Worm (Caenorhabditis elegans) whole organism, L2 larva: ENCODE results near the gene H17B01.5.

Experiments used
- ama-1 ChIP-seq: fragments of 150-350 bp; optimal IDR thresholded peaks from 2 replicates; lab custom pipeline; 2018; ENCODE audit warnings: inconsistent platforms
- lin-13 ChIP-seq: fragments of 150-350 bp; optimal IDR thresholded peaks from 2 replicates; lab custom pipeline; 2014; ENCODE audit warnings: missing biosample characterization, missing genetic modification reagents, missing genetic modification characterization
- lsy-2 ChIP-seq, 2 experiments: fragments of 150-350 bp in 1 of 2; sonication (generic microtip) in 1 of 2; optimal IDR thresholded peaks; 2 replicates each; lab custom pipeline; 2014 to 2017; ENCODE audit warnings: missing biosample characterization in 2 of 2, missing genetic modification characterization in 2 of 2
- mdl-1 ChIP-seq, 2 experiments: fragments of 150-350 bp in 1 of 2; sonication (generic microtip) in 1 of 2; optimal IDR thresholded peaks; 2 replicates each; lab custom pipeline; 2017; ENCODE audit warnings: missing biosample characterization in 2 of 2, missing genetic modification characterization in 2 of 2
- nhr-10 ChIP-seq: sonication (generic microtip); optimal IDR thresholded peaks from 2 replicates; lab custom pipeline; 2017; ENCODE audit warnings: missing biosample characterization, missing genetic modification characterization
- nhr-129 ChIP-seq: fragments of 150-350 bp; optimal IDR thresholded peaks from 2 replicates; lab custom pipeline; 2014; ENCODE audit warnings: missing biosample characterization, missing genetic modification characterization
- nhr-77 ChIP-seq: fragments of 150-350 bp; optimal IDR thresholded peaks from 2 replicates; lab custom pipeline; 2014; ENCODE audit warnings: missing biosample characterization, missing genetic modification characterization
- unc-62 ChIP-seq: fragments of 150-350 bp; optimal IDR thresholded peaks from 2 replicates; lab custom pipeline; 2014; ENCODE audit warnings: missing biosample characterization, missing genetic modification reagents, missing genetic modification characterization
- zag-1 ChIP-seq: fragments of 150-350 bp; optimal IDR thresholded peaks from 2 replicates; lab custom pipeline; 2014; ENCODE audit warnings: missing biosample characterization, missing genetic modification characterization

ce11 chrII:1470515-1470966, 2.8 kb downstream of the H17B01.5 start, which contains the start of gene H17B01.2:
- no peak for TF ChIP-seq mdl-1 (tag; optimal IDR thresholded peaks at IDR 0.05; lab: Kevin White, UChicago)
- TF ChIP-seq nhr-77 = no peak
- TF ChIP-seq lin-13 = no peak
- no peak for TF ChIP-seq zag-1
- no peak for TF ChIP-seq nhr-10
- no peak for TF ChIP-seq lsy-2 (tag; optimal IDR thresholded peaks at IDR 0.05; lab: Kevin White, UChicago)
- TF ChIP-seq ama-1 (lab: Kevin White, UChicago) = no peak
- no peak for TF ChIP-seq nhr-129
- TF ChIP-seq unc-62 (GFP tag; lab: Kevin White, UChicago) = no peak
